Worm (Caenorhabditis elegans): ENCODE results near the gene F11D5.5.

ce11 chrX:3310702-3311101 is 8.8 kb downstream of the F11D5.5 start:
- TF ChIP-seq B0035.1 (tag; optimal IDR thresholded peaks at IDR 0.05) = no peak
- no peak for TF ChIP-seq bed-1 (GFP tag; IDR thresholded peaks at IDR 0.05)
- TF ChIP-seq F52B5.7 (tag; optimal IDR thresholded peaks at IDR 0.05) = no peak
- TF ChIP-seq hlh-12 (tag; optimal IDR thresholded peaks at IDR 0.05) = no peak
- TF ChIP-seq ama-1 (optimal IDR thresholded peaks at IDR 0.05) = no peak
- TF ChIP-seq ama-1 (GFP tag; optimal IDR thresholded peaks at IDR 0.05) = no peak
- TF ChIP-seq lin-35 (GFP tag; optimal IDR thresholded peaks at IDR 0.05) = no peak
- TF ChIP-seq chd-7 (tag; optimal IDR thresholded peaks at IDR 0.05) = no peak
- no peak for TF ChIP-seq cebp-2 (GFP tag; IDR thresholded peaks at IDR 0.05)
- TF ChIP-seq zim-3 (tag; optimal IDR thresholded peaks at IDR 0.05) = no peak

Data from whole organism, young adult.